Worm (Caenorhabditis elegans): ENCODE data around the gene str-101.
"Not testable (repeated sequence)": the region's sequence is repeated elsewhere in the genome, so short reads cannot be mapped to it uniquely, and the experiment has no call there.

- not testable (repeated sequence) for TF ChIP-seq ztf-29 (GFP tag; IDR thresholded peaks at IDR 0.05); med-1 (GFP tag; optimal IDR thresholded peaks at IDR 0.05; ENCODE audit: insufficient read depth); klf-2 (GFP tag; conservative IDR thresholded peaks at IDR 0.05); T22C8.4 (GFP tag; IDR thresholded peaks at IDR 0.05); flt-1 (GFP tag; IDR thresholded peaks at IDR 0.05); cog-1 (tag; optimal IDR thresholded peaks at IDR 0.05); ref-1 (GFP tag; conservative IDR thresholded peaks at IDR 0.05); ztf-23 (GFP tag; IDR thresholded peaks at IDR 0.05); tab-1 (GFP tag; IDR thresholded peaks at IDR 0.05)
Measured at ce11 chrV:15670139-15670538, 41.7 kb downstream of the str-101 start, which contains the start of gene K06B4.15.

Data from whole organism, midembryonic.